Fruit fly (Drosophila melanogaster) whole organism, wandering third instar larva: ENCODE measurements around the gene CG12814.

Experiments used
- Abd-B ChIP-seq: fragments of >200 bp; optimal IDR thresholded peaks from 2 replicates; lab custom pipeline; 2017; ENCODE audit warnings: missing biosample characterization, missing genetic modification characterization
- CG32264 ChIP-seq: fragments of 200-800 bp; sonication (Bioruptor generic); optimal IDR thresholded peaks from 2 replicates; lab custom pipeline; 2016; ENCODE audit warnings: missing biosample characterization, missing genetic modification characterization
- CG9705 ChIP-seq: fragments of 200-800 bp; sonication (Bioruptor generic); optimal IDR thresholded peaks from 2 replicates; lab custom pipeline; 2018; ENCODE audit warnings: missing biosample characterization, mild to moderate bottlenecking, missing genetic modification characterization
- CrebA ChIP-seq: fragments of 200-800 bp; sonication (Bioruptor generic); optimal IDR thresholded peaks from 2 replicates; lab custom pipeline; 2016; ENCODE audit warnings: missing biosample characterization, mild to moderate bottlenecking, missing genetic modification characterization, borderline replicate concordance
- Dfd ChIP-seq: fragments of >200 bp; optimal IDR thresholded peaks from 2 replicates; lab custom pipeline; 2017; ENCODE audit warnings: missing biosample characterization, missing genetic modification characterization
- Dif ChIP-seq: fragments of 200-275, 200-300 bp; sonication (Bioruptor generic); optimal IDR thresholded peaks from 2 replicates; lab custom pipeline; 2018; ENCODE audit warnings: missing biosample characterization, missing genetic modification characterization; ENCODE audit not compliant: partially characterized antibody
- GATAd ChIP-seq: sonication (Bioruptor generic); optimal IDR thresholded peaks from 2 replicates; lab custom pipeline; 2016; ENCODE audit warnings: missing biosample characterization, missing genetic modification characterization
- HLH106 ChIP-seq: fragments of 200-800 bp; optimal IDR thresholded peaks from 3 replicates; lab custom pipeline; 2019; ENCODE audit warnings: missing biosample characterization, mild to moderate bottlenecking, missing genetic modification characterization, moderate library complexity
- Hnf4 ChIP-seq: fragments of 200-800 bp; sonication (Bioruptor generic); optimal IDR thresholded peaks from 2 replicates; lab custom pipeline; 2016; ENCODE audit warnings: missing biosample characterization, mild to moderate bottlenecking, missing genetic modification characterization
- Hr78 ChIP-seq: fragments of >200 bp; optimal IDR thresholded peaks from 2 replicates; lab custom pipeline; 2017; ENCODE audit warnings: missing biosample characterization, missing genetic modification characterization
- Hr83 ChIP-seq: fragments of 200-300 bp; sonication (Bioruptor generic); optimal IDR thresholded peaks from 2 replicates; lab custom pipeline; 2016; ENCODE audit warnings: missing biosample characterization, mild to moderate bottlenecking, missing genetic modification characterization, moderate library complexity; ENCODE audit not compliant: poor library complexity, severe bottlenecking
- Jra ChIP-seq: sonication (Bioruptor generic); optimal IDR thresholded peaks from 2 replicates; lab custom pipeline; 2016; ENCODE audit warnings: missing biosample characterization, missing genetic modification characterization
- Mio ChIP-seq: sonication (Bioruptor generic); optimal IDR thresholded peaks from 2 replicates; lab custom pipeline; 2016; ENCODE audit warnings: missing biosample characterization, missing genetic modification characterization
- Myc ChIP-seq: fragments of >200 bp; optimal IDR thresholded peaks from 2 replicates; lab custom pipeline; 2017
- N ChIP-seq: fragments of >200 bp; optimal IDR thresholded peaks from 2 replicates; lab custom pipeline; 2018; ENCODE audit warnings: missing biosample characterization, missing external identifiers, missing genetic modification characterization
- OdsH ChIP-seq: fragments of 200-800 bp; sonication (Bioruptor generic); optimal IDR thresholded peaks from 2 replicates; lab custom pipeline; 2016; ENCODE audit warnings: missing biosample characterization, mild to moderate bottlenecking, missing genetic modification characterization
- Rel ChIP-seq, 2 experiments: fragments of 200-800 bp; sonication (Bioruptor generic) in 1 of 2; optimal IDR thresholded peaks; 2 replicates in 1 of 2; 3 replicates in 1 of 2; lab custom pipeline; 2016 to 2019; ENCODE audit warnings: mild to moderate bottlenecking in 2 of 2, missing biosample characterization in 2 of 2, missing genetic modification characterization in 2 of 2, moderate library complexity in 1 of 2
- Sp1 ChIP-seq: fragments of 200-800 bp; sonication (Bioruptor generic); optimal IDR thresholded peaks from 3 replicates; lab custom pipeline; 2019; ENCODE audit warnings: missing biosample characterization, mild to moderate bottlenecking, missing genetic modification characterization, moderate library complexity
- Vsx2 ChIP-seq: fragments of 200-300, 225-300 bp; sonication (Bioruptor generic); optimal IDR thresholded peaks from 2 replicates; lab custom pipeline; 2018; ENCODE audit warnings: missing biosample characterization, missing genetic modification characterization; ENCODE audit not compliant: partially characterized antibody
- br ChIP-seq: fragments of 200-800 bp; sonication (Bioruptor generic); optimal IDR thresholded peaks from 2 replicates; lab custom pipeline; 2016; ENCODE audit warnings: missing biosample characterization, missing genetic modification characterization
- brk ChIP-seq: fragments of 200-800 bp; sonication (Bioruptor generic); optimal IDR thresholded peaks from 2 replicates; lab custom pipeline; 2016; ENCODE audit warnings: missing biosample characterization, mild to moderate bottlenecking, missing genetic modification characterization
- dl ChIP-seq, 2 experiments: fragments of 175-275, 200-275 bp in 1 of 2; fragments of 200-275 bp in 1 of 2; sonication (Bioruptor generic); optimal IDR thresholded peaks; lab custom pipeline; 2018; ENCODE audit warnings: mild to moderate bottlenecking in 2 of 2, missing biosample characterization in 2 of 2, missing genetic modification characterization in 2 of 2, moderate library complexity in 2 of 2; ENCODE audit not compliant: partially characterized antibody in 2 of 2, insufficient read depth in 1 of 2
- dmrt93B ChIP-seq: fragments of 200-800 bp; sonication (Bioruptor generic); optimal IDR thresholded peaks from 2 replicates; lab custom pipeline; 2018; ENCODE audit warnings: missing biosample characterization, mild to moderate bottlenecking, missing genetic modification characterization
- dsf ChIP-seq: sonication (Bioruptor generic); optimal IDR thresholded peaks from 2 replicates; lab custom pipeline; 2016; ENCODE audit warnings: missing biosample characterization, missing genetic modification characterization, borderline replicate concordance
- ey ChIP-seq: fragments of 200-800 bp; sonication (Bioruptor generic); optimal IDR thresholded peaks from 2 replicates; lab custom pipeline; 2016; ENCODE audit warnings: missing biosample characterization, missing genetic modification characterization
- foxo ChIP-seq, 2 experiments: fragments of 200-800 bp; sonication (Bioruptor generic); optimal IDR thresholded peaks; 2 replicates in 1 of 2; 3 replicates in 1 of 2; lab custom pipeline; 2016 to 2017; ENCODE audit warnings: missing biosample characterization in 2 of 2, missing genetic modification characterization in 2 of 2
- fru ChIP-seq: fragments of 200-800 bp; sonication (Bioruptor generic); optimal IDR thresholded peaks from 3 replicates; lab custom pipeline; 2016; ENCODE audit warnings: missing biosample characterization, mild to moderate bottlenecking, missing genetic modification characterization
- h ChIP-seq: fragments of 200-800 bp; sonication (Bioruptor generic); optimal IDR thresholded peaks from 3 replicates; lab custom pipeline; 2016; ENCODE audit warnings: missing biosample characterization, mild to moderate bottlenecking, missing genetic modification characterization
- jim ChIP-seq: fragments of 175-275, 200-325 bp; sonication (Bioruptor generic); optimal IDR thresholded peaks from 2 replicates; lab custom pipeline; 2016; ENCODE audit warnings: missing biosample characterization, mild to moderate bottlenecking, missing genetic modification characterization
- lola ChIP-seq: fragments of >200 bp; optimal IDR thresholded peaks from 2 replicates; lab custom pipeline; 2017; ENCODE audit warnings: missing biosample characterization, missing genetic modification characterization
- pan ChIP-seq: fragments of >200 bp; optimal IDR thresholded peaks from 2 replicates; lab custom pipeline; 2017
- psq ChIP-seq: fragments of 200-800 bp; sonication (Bioruptor generic); optimal IDR thresholded peaks from 3 replicates; lab custom pipeline; 2017; ENCODE audit warnings: missing biosample characterization, mild to moderate bottlenecking, missing genetic modification characterization, moderate library complexity
- rgr ChIP-seq: fragments of 200-800 bp; sonication (Bioruptor generic); optimal IDR thresholded peaks from 3 replicates; lab custom pipeline; 2016; ENCODE audit warnings: missing biosample characterization, mild to moderate bottlenecking, missing genetic modification characterization
- sage ChIP-seq: fragments of 200-800 bp; sonication (Bioruptor generic); optimal IDR thresholded peaks from 2 replicates; lab custom pipeline; 2016; ENCODE audit warnings: missing biosample characterization, mild to moderate bottlenecking, missing genetic modification characterization
- sv ChIP-seq: fragments of 200-800 bp; sonication (Bioruptor generic); optimal IDR thresholded peaks from 3 replicates; lab custom pipeline; 2016; ENCODE audit warnings: missing biosample characterization, missing genetic modification characterization
- tai ChIP-seq: sonication (Bioruptor generic); optimal IDR thresholded peaks from 2 replicates; lab custom pipeline; 2016; ENCODE audit warnings: missing biosample characterization, missing genetic modification characterization
- usp ChIP-seq: fragments of >200 bp; optimal IDR thresholded peaks from 2 replicates; lab custom pipeline; 2017; ENCODE audit warnings: missing biosample characterization, missing genetic modification characterization
- woc ChIP-seq: sonication (Bioruptor generic); optimal IDR thresholded peaks from 2 replicates; lab custom pipeline; 2016; ENCODE audit warnings: missing biosample characterization, mild to moderate bottlenecking, missing genetic modification characterization

CG12814 gene

DNA sequence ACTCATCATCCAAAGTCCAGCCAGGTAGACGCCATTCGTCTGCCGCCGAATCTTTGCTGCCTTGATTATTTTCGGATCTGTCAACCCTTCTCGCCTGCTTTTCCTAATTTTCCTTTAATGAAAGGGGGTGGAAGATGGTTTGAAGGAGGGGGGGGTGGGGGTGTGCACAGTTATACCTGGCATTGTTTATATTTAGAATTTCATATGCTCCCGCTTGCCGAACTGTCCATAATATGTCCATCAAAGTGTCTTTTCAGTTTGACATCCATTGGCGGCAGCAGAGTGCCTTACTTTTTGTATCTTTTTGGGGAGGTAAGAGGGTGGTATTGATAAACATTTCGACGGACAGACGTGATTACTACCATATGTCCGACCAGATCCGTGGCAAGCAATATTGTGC is 51.6 kb downstream of the CG12814 start:
- TF ChIP-seq rgr (GFP tag; lab: Kevin White, UChicago) (no peak), Dif (GFP tag; lab: Kevin White, UChicago) (no peak), woc (GFP tag; lab: Kevin White, UChicago) (no peak), sv (GFP tag; lab: Kevin White, UChicago) (no peak), br (GFP tag; lab: Kevin White, UChicago) (no peak), N (no peak), Jra (no peak), OdsH (GFP tag; lab: Kevin White, UChicago) (no peak), Abd-B (GFP tag; lab: Kevin White, UChicago) (no peak), pan (no peak), tai (GFP tag; lab: Kevin White, UChicago) (no peak), Vsx2 (GFP tag; lab: Kevin White, UChicago) (no peak), CG32264 (GFP tag; lab: Kevin White, UChicago) (no peak), Hr78 (GFP tag; lab: Kevin White, UChicago) (no peak), GATAd (GFP tag; lab: Kevin White, UChicago) (no peak), sage (GFP tag; lab: Kevin White, UChicago) (no peak), HLH106 (tag; lab: Kevin White, UChicago) (no peak), jim (GFP tag; lab: Kevin White, UChicago) (no peak), dsf (GFP tag; lab: Kevin White, UChicago) (no peak)

DNA sequence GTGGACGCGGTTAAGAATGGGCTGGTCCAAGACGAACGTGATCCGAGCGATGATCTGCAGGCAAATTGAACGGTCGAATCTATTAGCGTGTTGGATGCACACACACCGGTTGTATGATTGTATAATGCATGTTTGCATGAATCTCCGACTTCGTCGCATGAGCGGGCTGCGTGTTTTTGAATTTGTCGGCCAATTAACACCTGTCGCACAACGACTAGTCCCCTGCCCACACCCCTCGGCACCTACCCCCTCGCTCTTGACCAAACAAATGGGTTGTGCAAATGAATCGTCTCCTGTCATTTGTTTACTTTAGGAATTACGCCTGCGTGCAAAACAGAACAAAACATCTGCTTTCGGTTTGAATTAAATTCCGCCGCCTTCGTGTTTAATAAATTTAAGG is 54.4 kb downstream of the CG12814 start:
- TF ChIP-seq CrebA (GFP tag; lab: Kevin White, UChicago) (no peak), Myc (lab: Kevin White, UChicago) (no peak), fru (GFP tag; lab: Kevin White, UChicago) (no peak), sage (GFP tag; lab: Kevin White, UChicago) (no peak), Mio (GFP tag; lab: Kevin White, UChicago) (no peak), pan (no peak), sv (GFP tag; lab: Kevin White, UChicago) (no peak), h (GFP tag; lab: Kevin White, UChicago) (no peak), br (GFP tag; lab: Kevin White, UChicago) (no peak), tai (GFP tag; lab: Kevin White, UChicago) (no peak)
- TF ChIP-seq, all 38 proteins: peak for 0

DNA sequence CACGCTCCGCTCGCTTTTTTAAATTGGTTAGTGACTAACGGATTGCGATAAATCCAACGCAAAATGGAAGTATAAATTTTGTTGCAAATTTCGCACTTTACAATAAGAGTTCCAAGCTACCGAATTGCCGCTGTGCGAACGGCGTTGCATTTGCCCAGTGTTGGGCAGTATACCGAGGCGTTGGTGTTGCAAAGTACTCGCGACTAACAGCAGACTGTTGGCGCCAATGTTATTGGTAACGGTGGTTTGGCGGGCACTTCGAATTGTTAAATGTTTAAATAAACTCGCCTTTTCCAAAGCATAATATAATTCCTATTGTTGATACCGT is 55.1 kb downstream of the CG12814 start:
- TF ChIP-seq woc (GFP tag; lab: Kevin White, UChicago) (peak; percentile 13), rgr (GFP tag; lab: Kevin White, UChicago) (peak; percentile 79), sv (GFP tag; lab: Kevin White, UChicago) (peak; percentile 35), jim (GFP tag; lab: Kevin White, UChicago) (no peak), sage (GFP tag; lab: Kevin White, UChicago) (no peak), CrebA (GFP tag; lab: Kevin White, UChicago) (no peak), dsf (GFP tag; lab: Kevin White, UChicago) (peak; percentile 55), Mio (GFP tag; lab: Kevin White, UChicago) (peak; percentile 9), Sp1 (GFP tag; lab: Kevin White, UChicago) (peak; percentile 48), Hr83 (peak; percentile 95), brk (GFP tag; lab: Kevin White, UChicago) (peak; percentile 33), Hnf4 (GFP tag; lab: Kevin White, UChicago) (peak; percentile 87), Jra (peak; percentile 82), Dfd (GFP tag; lab: Kevin White, UChicago) (no peak), Abd-B (GFP tag; lab: Kevin White, UChicago) (no peak), Dif (GFP tag; lab: Kevin White, UChicago) (no peak), ey (GFP tag; lab: Kevin White, UChicago) (peak; percentile 60), GATAd (GFP tag; lab: Kevin White, UChicago) (no peak), Hr78 (GFP tag; lab: Kevin White, UChicago) (no peak), fru (GFP tag; lab: Kevin White, UChicago) (peak; percentile 68), HLH106 (tag; lab: Kevin White, UChicago) (peak; percentile 37), dmrt93B (GFP tag; lab: Kevin White, UChicago) (no peak), tai (GFP tag; lab: Kevin White, UChicago) (peak; percentile 67), pan (no peak), Rel (GFP tag; optimal IDR thresholded peaks at IDR 0.05; lab: Kevin White, UChicago) (no peak), Rel (tag; optimal IDR thresholded peaks at IDR 0.05; lab: Kevin White, UChicago) (peak; percentile 19), Myc (lab: Kevin White, UChicago) (peak; percentile 22), h (GFP tag; lab: Kevin White, UChicago) (peak; percentile 79), Vsx2 (GFP tag; lab: Kevin White, UChicago) (no peak), usp (no peak), N (no peak), dl (GFP tag; optimal IDR thresholded peaks at IDR 0.05; lab: Kevin White, UChicago; ENCODE audit: insufficient read depth in 1 of 2, partially characterized antibody in 2 of 2) (no peak), CG9705 (GFP tag; lab: Kevin White, UChicago) (peak; percentile 48), foxo (GFP tag; optimal IDR thresholded peaks at IDR 0.05; lab: Kevin White, UChicago) (peak in 1 of 2 experiments; percentile 79), psq (GFP tag; lab: Kevin White, UChicago) (peak; percentile 77), CG32264 (GFP tag; lab: Kevin White, UChicago) (peak; percentile 60), lola (no peak), br (GFP tag; lab: Kevin White, UChicago) (peak; percentile 76), OdsH (GFP tag; lab: Kevin White, UChicago) (peak; percentile 55)
